Fruit fly (Drosophila melanogaster) whole organism, prepupa: ENCODE data around the gene Sfp77F.

Experiments used
- CG10631 ChIP-seq: fragments of 200-800 bp; sonication (Bioruptor generic); optimal IDR thresholded peaks from 2 replicates; lab custom pipeline; 2016; ENCODE audit warnings: missing biosample characterization, missing genetic modification characterization
- CG10669 ChIP-seq: fragments of 200-800 bp; sonication (Bioruptor generic); optimal IDR thresholded peaks from 3 replicates; lab custom pipeline; 2018; ENCODE audit warnings: missing biosample characterization, mild to moderate bottlenecking, missing genetic modification characterization, moderate library complexity
- CG11294 ChIP-seq: fragments of 200-800 bp; sonication (Bioruptor generic); IDR thresholded peaks from 2 replicates; pipeline ENCODE4 v1.3.6; 2022; ENCODE audit warnings: missing biosample characterization, missing genetic modification characterization
- CG16779 ChIP-seq: fragments of 200-800 bp; sonication (Bioruptor generic); optimal IDR thresholded peaks from 3 replicates; lab custom pipeline; 2017; ENCODE audit warnings: missing biosample characterization, mild to moderate bottlenecking, missing genetic modification characterization
- CG3032 ChIP-seq: fragments of 200-800 bp; optimal IDR thresholded peaks from 2 replicates; lab custom pipeline; 2019; ENCODE audit warnings: missing biosample characterization, mild to moderate bottlenecking, missing genetic modification characterization, moderate library complexity
- CG31627 ChIP-seq: fragments of 200-800 bp; sonication (Bioruptor generic); optimal IDR thresholded peaks from 3 replicates; lab custom pipeline; 2016; ENCODE audit warnings: missing biosample characterization, missing genetic modification characterization
- CG32006 ChIP-seq: fragments of 200-800 bp; sonication (Bioruptor generic); optimal IDR thresholded peaks from 3 replicates; lab custom pipeline; 2017; ENCODE audit warnings: missing biosample characterization, mild to moderate bottlenecking, missing genetic modification characterization
- CG34406 ChIP-seq: fragments of 200-800 bp; sonication (Bioruptor generic); optimal IDR thresholded peaks from 3 replicates; lab custom pipeline; 2016; ENCODE audit warnings: missing biosample characterization, missing genetic modification characterization
- CG3919 ChIP-seq: fragments of 200-800 bp; sonication (Bioruptor generic); optimal IDR thresholded peaks from 3 replicates; lab custom pipeline; 2016; ENCODE audit warnings: missing biosample characterization, missing genetic modification characterization
- CG4318 ChIP-seq: fragments of 200-800 bp; sonication (Bioruptor generic); optimal IDR thresholded peaks from 3 replicates; lab custom pipeline; 2017; ENCODE audit warnings: missing biosample characterization, mild to moderate bottlenecking, missing genetic modification characterization
- CG6163 ChIP-seq: fragments of 200-800 bp; sonication (Bioruptor generic); IDR thresholded peaks from 3 replicates; pipeline ENCODE4 v1.3.6; 2022; ENCODE audit warnings: missing biosample characterization, missing genetic modification characterization
- CG6276 ChIP-seq: fragments of 200-800 bp; sonication (Bioruptor generic); optimal IDR thresholded peaks from 2 replicates; lab custom pipeline; 2017; ENCODE audit warnings: missing biosample characterization, mild to moderate bottlenecking, missing genetic modification characterization
- CG6808 ChIP-seq: fragments of 200-800 bp; sonication (Bioruptor generic); optimal IDR thresholded peaks from 3 replicates; lab custom pipeline; 2017; ENCODE audit warnings: missing biosample characterization, missing genetic modification characterization, mild to moderate bottlenecking, moderate library complexity, missing genetic modification reagents
- CG6854 ChIP-seq: fragments of 200-800 bp; sonication (Bioruptor generic); optimal IDR thresholded peaks from 2 replicates; lab custom pipeline; 2017; ENCODE audit warnings: missing biosample characterization, mild to moderate bottlenecking, missing genetic modification characterization
- CG7368 ChIP-seq: fragments of 200-800 bp; sonication (Bioruptor generic); optimal IDR thresholded peaks from 3 replicates; lab custom pipeline; 2016; ENCODE audit warnings: missing biosample characterization, missing genetic modification characterization
- CG8119 ChIP-seq: fragments of 200-800 bp; sonication (Bioruptor generic); IDR thresholded peaks from 3 replicates; pipeline ENCODE4 v1.3.6; 2022; ENCODE audit warnings: missing biosample characterization, missing genetic modification characterization
- CG8319 ChIP-seq: fragments of 200-800 bp; sonication (Bioruptor generic); optimal IDR thresholded peaks from 3 replicates; lab custom pipeline; 2016; ENCODE audit warnings: missing biosample characterization, missing genetic modification characterization
- CG8632 ChIP-seq: fragments of 200-800 bp; sonication (Bioruptor generic); optimal IDR thresholded peaks from 3 replicates; lab custom pipeline; 2016; ENCODE audit warnings: missing biosample characterization, missing genetic modification characterization
- CG9139 ChIP-seq: fragments of 200-800 bp; sonication (Bioruptor generic); optimal IDR thresholded peaks from 3 replicates; lab custom pipeline; 2017; ENCODE audit warnings: missing biosample characterization, mild to moderate bottlenecking, missing genetic modification characterization
- Eip75B ChIP-seq: fragments of 200-800 bp; sonication (Bioruptor generic); optimal IDR thresholded peaks from 3 replicates; lab custom pipeline; 2016; ENCODE audit warnings: missing biosample characterization, missing genetic modification characterization
- Eip78C ChIP-seq: fragments of 200-800 bp; sonication (Bioruptor generic); peaks from one replicate; lab custom pipeline; 2016; ENCODE audit warnings: missing biosample characterization, missing genetic modification characterization
- Eip93F ChIP-seq: fragments of 200-800 bp; sonication (Bioruptor generic); optimal IDR thresholded peaks from 2 replicates; lab custom pipeline; 2016; ENCODE audit warnings: missing biosample characterization, mild to moderate bottlenecking, missing genetic modification characterization
- Ets96B ChIP-seq: fragments of 200-800 bp; optimal IDR thresholded peaks from 2 replicates; lab custom pipeline; 2019; ENCODE audit warnings: missing biosample characterization, mild to moderate bottlenecking, missing genetic modification characterization, moderate library complexity
- Gug ChIP-seq: fragments of 200-800 bp; sonication (Bioruptor generic); IDR thresholded peaks from 2 replicates; pipeline ENCODE4 v1.3.6; 2022; ENCODE audit warnings: missing biosample characterization, missing genetic modification characterization
- Hr38 ChIP-seq: sonication (Bioruptor generic); optimal IDR thresholded peaks from 2 replicates; lab custom pipeline; 2016; ENCODE audit warnings: missing biosample characterization, missing genetic modification characterization
- Hr4 ChIP-seq: fragments of 200-800 bp; sonication (Bioruptor generic); optimal IDR thresholded peaks from 3 replicates; lab custom pipeline; 2016; ENCODE audit warnings: missing biosample characterization, missing genetic modification characterization
- Lpt ChIP-seq: fragments of 200-800 bp; sonication (Bioruptor generic); optimal IDR thresholded peaks from 3 replicates; lab custom pipeline; 2016; ENCODE audit warnings: missing biosample characterization, missing genetic modification characterization
- Met ChIP-seq: fragments of 200-800 bp; sonication (Bioruptor generic); optimal IDR thresholded peaks from 3 replicates; lab custom pipeline; 2016; ENCODE audit warnings: missing biosample characterization, missing genetic modification characterization
- OdsH ChIP-seq: fragments of 200-800 bp; sonication (Bioruptor generic); optimal IDR thresholded peaks from 3 replicates; lab custom pipeline; 2016; ENCODE audit warnings: missing biosample characterization, missing genetic modification characterization
- Smox ChIP-seq: fragments of 200-800 bp; sonication (Bioruptor generic); optimal IDR thresholded peaks from 3 replicates; lab custom pipeline; 2016; ENCODE audit warnings: missing biosample characterization, missing genetic modification characterization
- Sox14 ChIP-seq: fragments of 200-800 bp; sonication (Bioruptor generic); optimal IDR thresholded peaks from 3 replicates; lab custom pipeline; 2016; ENCODE audit warnings: missing biosample characterization, missing genetic modification characterization
- acj6 ChIP-seq: fragments of 200-800 bp; sonication (Bioruptor generic); optimal IDR thresholded peaks from 3 replicates; lab custom pipeline; 2016; ENCODE audit warnings: missing biosample characterization, missing genetic modification characterization
- dac ChIP-seq: fragments of 200-800 bp; sonication (Bioruptor generic); optimal IDR thresholded peaks from 2 replicates; lab custom pipeline; 2017; ENCODE audit warnings: missing biosample characterization, mild to moderate bottlenecking, missing genetic modification characterization
- dsx ChIP-seq: fragments of 200-800 bp; optimal IDR thresholded peaks from 3 replicates; lab custom pipeline; 2019; ENCODE audit warnings: missing biosample characterization, mild to moderate bottlenecking, missing genetic modification characterization, moderate library complexity; ENCODE audit not compliant: poor library complexity, severe bottlenecking
- eg ChIP-seq: fragments of 200-800 bp; sonication (Bioruptor generic); IDR thresholded peaks from 3 replicates; pipeline ENCODE4 v1.3.6; 2022; ENCODE audit warnings: missing biosample characterization, missing genetic modification characterization
- esn ChIP-seq: fragments of 200-800 bp; sonication (Bioruptor generic); optimal IDR thresholded peaks from 2 replicates; lab custom pipeline; 2016; ENCODE audit warnings: missing biosample characterization, mild to moderate bottlenecking, missing genetic modification characterization, moderate library complexity
- fd59A ChIP-seq: fragments of 200-800 bp; sonication (Bioruptor generic); optimal IDR thresholded peaks from 2 replicates; lab custom pipeline; 2017; ENCODE audit warnings: missing biosample characterization, mild to moderate bottlenecking, missing genetic modification characterization, missing genetic modification reagents
- fd85E ChIP-seq: fragments of 200-800 bp; sonication (Bioruptor generic); optimal IDR thresholded peaks from 3 replicates; lab custom pipeline; 2016; ENCODE audit warnings: missing biosample characterization, missing genetic modification characterization
- fkh ChIP-seq: fragments of 200-800 bp; sonication (Bioruptor generic); optimal IDR thresholded peaks from 3 replicates; lab custom pipeline; 2017; ENCODE audit warnings: missing biosample characterization, mild to moderate bottlenecking, missing genetic modification characterization, moderate library complexity
- lz ChIP-seq: fragments of 200-800 bp; sonication (Bioruptor generic); optimal IDR thresholded peaks from 3 replicates; lab custom pipeline; 2016; ENCODE audit warnings: missing biosample characterization, missing genetic modification characterization
- net ChIP-seq: fragments of 200-800 bp; sonication (Bioruptor generic); optimal IDR thresholded peaks from 3 replicates; lab custom pipeline; 2016; ENCODE audit warnings: missing biosample characterization, missing genetic modification characterization
- salr ChIP-seq, 2 experiments: fragments of 200-800 bp; sonication (Bioruptor generic); optimal IDR thresholded peaks; 3 replicates each; lab custom pipeline; 2016 to 2018; ENCODE audit warnings: missing biosample characterization in 2 of 2, missing genetic modification characterization in 2 of 2, mild to moderate bottlenecking in 1 of 2
- spab ChIP-seq: fragments of 200-800 bp; sonication (Bioruptor generic); optimal IDR thresholded peaks from 2 replicates; lab custom pipeline; 2017; ENCODE audit warnings: missing biosample characterization, mild to moderate bottlenecking, missing genetic modification characterization, missing genetic modification reagents
- ss ChIP-seq, 2 experiments: fragments of 200-800 bp; sonication (Bioruptor generic); optimal IDR thresholded peaks; 2 replicates in 1 of 2; 3 replicates in 1 of 2; lab custom pipeline; 2017 to 2018; ENCODE audit warnings: mild to moderate bottlenecking in 2 of 2, missing biosample characterization in 2 of 2, missing genetic modification characterization in 2 of 2, moderate library complexity in 1 of 2
- svp ChIP-seq: fragments of 200-800 bp; sonication (Bioruptor generic); peaks from one replicate; lab custom pipeline; 2016; ENCODE audit warnings: missing biosample characterization, missing genetic modification characterization
- topi ChIP-seq: fragments of 200-800 bp; sonication (Bioruptor generic); optimal IDR thresholded peaks from 3 replicates; lab custom pipeline; 2016; ENCODE audit warnings: missing biosample characterization, missing genetic modification characterization
- vri ChIP-seq: fragments of 200-800 bp; sonication (Bioruptor generic); optimal IDR thresholded peaks from 3 replicates; lab custom pipeline; 2016; ENCODE audit warnings: missing biosample characterization, mild to moderate bottlenecking, missing genetic modification characterization

Sfp77F gene

DNA sequence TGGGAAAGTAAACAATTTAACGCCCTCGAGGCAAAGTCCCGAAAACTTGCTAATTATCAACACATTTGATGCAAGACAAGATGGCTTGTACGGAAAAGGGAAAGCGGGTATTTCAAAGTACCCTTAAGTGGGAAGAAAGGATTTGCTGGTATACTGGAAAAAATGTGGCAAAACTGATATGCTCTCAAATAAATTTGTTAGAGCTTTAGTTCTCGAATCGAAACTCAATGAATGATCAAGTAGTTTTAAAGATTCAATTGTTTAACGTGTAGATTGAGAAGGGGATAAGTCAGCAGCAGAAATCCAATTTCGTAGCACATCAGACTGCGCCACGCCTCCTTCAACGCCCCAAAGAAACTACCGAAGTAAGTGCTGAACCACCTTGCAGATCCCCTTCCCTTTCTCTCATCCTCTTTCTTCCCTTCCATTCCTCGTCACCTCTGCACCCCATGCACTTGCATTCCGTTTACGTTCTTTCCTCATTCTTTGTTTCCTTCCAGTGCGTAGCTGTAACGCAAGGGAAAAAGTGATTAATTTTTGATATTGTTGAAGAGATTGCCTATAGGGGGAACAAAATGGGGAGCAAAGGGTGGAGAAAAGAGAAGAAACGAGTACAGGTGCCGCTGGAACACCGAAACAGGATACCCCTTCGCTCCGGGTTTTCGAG lies 19.9 kb upstream of the Sfp77F start (continued):
- TF ChIP-seq CG3032 (tag; lab: Kevin White, UChicago): no peak
- TF ChIP-seq CG11294: no peak

DNA sequence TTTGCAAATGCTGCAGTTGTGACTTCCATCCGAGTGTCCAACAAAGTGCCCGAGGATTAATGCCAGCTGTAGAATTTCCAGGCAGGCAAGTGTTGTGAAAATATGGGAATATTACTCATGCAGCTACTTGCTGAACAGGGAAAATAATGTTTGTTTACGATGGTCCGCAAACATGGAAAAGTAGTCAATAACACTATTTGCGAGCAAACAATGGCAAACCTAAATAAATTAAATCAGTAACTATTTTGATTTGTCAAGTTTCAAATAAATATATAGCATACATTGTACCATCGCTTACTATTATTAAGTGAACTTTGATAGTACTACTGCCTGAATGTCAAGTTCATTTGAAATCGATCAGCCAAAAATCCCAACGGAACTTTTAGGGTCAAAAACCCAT lies 17.9 kb upstream of the Sfp77F start:
- TF ChIP-seq svp (GFP tag; lab: Kevin White, UChicago) (peak; percentile 15), CG6854 (GFP tag; lab: Kevin White, UChicago) (no peak)
- TF ChIP-seq, all 60 proteins: peak for 1

DNA sequence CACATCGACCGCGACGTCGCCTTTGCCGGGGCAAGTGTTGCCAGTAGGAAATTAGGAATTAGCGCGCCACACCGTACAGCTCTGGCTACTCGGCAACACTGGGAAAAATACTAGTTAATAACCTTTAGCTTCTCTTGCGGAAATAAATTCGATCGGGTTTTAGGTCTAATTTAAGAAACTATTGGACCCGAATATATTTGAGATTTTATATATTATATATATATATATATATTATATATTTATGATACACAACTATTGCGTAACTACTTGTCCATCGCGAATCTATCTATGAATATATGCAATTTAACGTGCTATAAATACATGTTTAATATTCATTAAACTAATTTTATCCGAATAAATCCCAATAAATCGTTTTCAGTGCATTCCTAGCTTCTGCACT lies 17.2 kb upstream of the Sfp77F start:
- TF ChIP-seq Eip93F (GFP tag; lab: Kevin White, UChicago) (no peak), svp (GFP tag; lab: Kevin White, UChicago) (no peak), CG4318 (GFP tag; lab: Kevin White, UChicago) (peak; percentile 72), vri (GFP tag; lab: Kevin White, UChicago) (no peak), Eip75B (GFP tag; lab: Kevin White, UChicago) (no peak), CG9139 (GFP tag; lab: Kevin White, UChicago) (no peak), fkh (no peak), Met (no peak), CG8632 (GFP tag; lab: Kevin White, UChicago) (peak; percentile 3), fd85E (GFP tag; lab: Kevin White, UChicago) (no peak), CG34406 (GFP tag; lab: Kevin White, UChicago) (peak; percentile 32), lz (GFP tag; lab: Kevin White, UChicago) (no peak), CG8319 (GFP tag; lab: Kevin White, UChicago) (no peak), eg (GFP tag; lab: Robert Waterston, UW) (peak; percentile 47; the same call in 2 of the 3 replicates), Ets96B (tag; lab: Kevin White, UChicago) (peak; percentile 51), OdsH (GFP tag; lab: Kevin White, UChicago) (peak; percentile 25), Eip78C (peak; percentile 14), CG3032 (tag; lab: Kevin White, UChicago) (peak; percentile 69), CG10631 (GFP tag; lab: Kevin White, UChicago) (peak; percentile 68), CG6808 (GFP tag; lab: Kevin White, UChicago) (peak; percentile 23), CG10669 (peak; percentile 11), spab (peak; percentile 31), CG7368 (GFP tag; lab: Kevin White, UChicago) (no peak), acj6 (GFP tag; lab: Kevin White, UChicago) (no peak), Hr4 (peak; percentile 29), CG6276 (GFP tag; lab: Kevin White, UChicago) (peak; percentile 78), Gug (peak; percentile 54), Smox (GFP tag; lab: Kevin White, UChicago) (no peak), CG32006 (GFP tag; lab: Kevin White, UChicago) (peak; percentile 86), net (GFP tag; lab: Kevin White, UChicago) (no peak), Sox14 (no peak), dac (GFP tag; lab: Kevin White, UChicago) (peak; percentile 17), salr (GFP tag; optimal IDR thresholded peaks at IDR 0.05; lab: Kevin White, UChicago) (no peak), ss (GFP tag; optimal IDR thresholded peaks at IDR 0.05; lab: Kevin White, UChicago) (peak; percentile 12 to 29), Lpt (peak; percentile 9), Hr38 (GFP tag; lab: Kevin White, UChicago) (no peak), esn (GFP tag; lab: Kevin White, UChicago) (no peak), CG11294 (no peak), CG31627 (no peak), CG16779 (tag; lab: Kevin White, UChicago) (peak; percentile 44), topi (no peak), CG8119 (GFP tag; lab: Robert Waterston, UW) (peak; percentile 76), dsx (GFP tag; lab: Kevin White, UChicago) (peak; percentile 27), fd59A (GFP tag; lab: Kevin White, UChicago) (no peak), CG3919 (GFP tag; lab: Kevin White, UChicago) (no peak), CG6163 (GFP tag; lab: Robert Waterston, UW) (peak; percentile 32; the same call in 1 of the 3 replicates), CG6854 (GFP tag; lab: Kevin White, UChicago) (no peak)
